Worm (Caenorhabditis elegans) whole organism, midembryonic: ENCODE data around the gene glrx-21.

ENCODE experiments used
- T22C8.4 ChIP-seq: fragments of 200-800 bp; sonication (Bioruptor generic); IDR thresholded peaks from 2 replicates; pipeline ENCODE4 v1.3.6; 2022; ENCODE audit warnings: missing genetic modification characterization, missing compliant biosample characterization
- cog-1 ChIP-seq: sonication (generic microtip); optimal IDR thresholded peaks from 2 replicates; lab custom pipeline; 2016; ENCODE audit warnings: missing genetic modification characterization, missing compliant biosample characterization
- flt-1 ChIP-seq: fragments of 200-800 bp; sonication (Bioruptor generic); IDR thresholded peaks from 2 replicates; pipeline ENCODE4 v1.3.6; 2022; ENCODE audit warnings: missing genetic modification characterization, missing compliant biosample characterization
- klf-2 ChIP-seq: fragments of 200-800 bp; sonication (Bioruptor generic); conservative IDR thresholded peaks from 2 replicates; pipeline ENCODE4 v1.3.6; 2022; ENCODE audit warnings: missing genetic modification reagents, missing genetic modification characterization, missing compliant biosample characterization
- med-1 ChIP-seq: sonication (generic microtip); optimal IDR thresholded peaks from 2 replicates; lab custom pipeline; 2017; ENCODE audit warnings: missing genetic modification characterization, mild to moderate bottlenecking, missing compliant biosample characterization, antibody characterized with exemption, missing genetic modification reagents; ENCODE audit not compliant: insufficient read depth
- ref-1 ChIP-seq: fragments of 200-800 bp; sonication (Bioruptor generic); conservative IDR thresholded peaks from 2 replicates; pipeline ENCODE4 v1.3.6; 2022; ENCODE audit warnings: missing genetic modification reagents, missing genetic modification characterization, missing compliant biosample characterization
- tab-1 ChIP-seq: fragments of 200-800 bp; sonication (Bioruptor generic); IDR thresholded peaks from 2 replicates; pipeline ENCODE4 v1.3.6; 2022; ENCODE audit warnings: missing genetic modification characterization, missing compliant biosample characterization
- ztf-23 ChIP-seq: fragments of 200-800 bp; sonication (Bioruptor generic); IDR thresholded peaks from 2 replicates; pipeline ENCODE4 v1.3.6; 2022; ENCODE audit warnings: missing genetic modification reagents, missing genetic modification characterization, missing compliant biosample characterization
- ztf-29 ChIP-seq: fragments of 200-800 bp; sonication (Bioruptor generic); IDR thresholded peaks from 2 replicates; pipeline ENCODE4 v1.3.6; 2022; ENCODE audit warnings: missing genetic modification reagents, missing genetic modification characterization, missing compliant biosample characterization

glrx-21 gene

DNA sequence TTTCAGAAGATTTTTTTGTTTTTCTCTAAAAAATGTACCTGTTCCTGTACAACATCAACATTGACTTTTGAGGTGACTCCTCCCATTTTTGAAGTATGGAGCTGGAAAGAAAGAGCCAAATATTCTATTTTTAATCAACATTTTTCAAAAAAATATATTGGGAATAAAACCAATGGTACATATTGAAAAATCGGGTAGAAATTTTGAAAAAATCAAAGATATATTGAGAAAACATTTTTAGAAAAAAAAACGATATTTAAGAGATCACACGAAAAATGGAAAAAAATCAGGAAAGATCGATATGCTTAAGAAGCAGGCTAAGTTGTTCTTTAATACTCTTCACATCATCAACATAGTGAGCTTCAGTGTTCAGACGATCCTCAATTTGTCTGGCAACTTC is at the start of gene glrx-21:
Gene glrx-21, minus strand, starts transcription at position 101 of the 400 bp plus-strand sequence.
- TF ChIP-seq cog-1 (tag; lab: Kevin White, UChicago) (no peak), ztf-23 (GFP tag; lab: Robert Waterston, UW) (no peak), tab-1 (GFP tag; lab: Robert Waterston, UW) (no peak)

DNA sequence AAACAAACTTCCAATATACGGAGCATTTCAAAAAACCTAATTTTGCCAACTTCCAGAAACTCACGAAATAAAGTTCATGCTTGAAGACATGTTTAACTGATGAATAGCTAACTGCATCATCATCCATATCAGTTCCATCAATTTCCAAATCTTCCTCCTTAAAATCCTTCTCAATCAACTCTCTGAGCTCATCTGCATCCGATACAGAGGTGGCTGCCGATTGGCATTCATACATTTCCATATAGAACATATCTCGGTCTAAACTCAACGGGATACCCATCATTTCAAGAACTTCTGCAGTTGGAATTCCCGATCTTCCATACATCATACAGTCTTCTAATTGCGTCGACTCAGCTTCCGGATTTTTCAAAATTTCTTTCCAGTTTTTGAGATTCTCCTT is 43.4 kb upstream of the glrx-21 start:
- TF ChIP-seq tab-1 (GFP tag; lab: Robert Waterston, UW) (no peak), flt-1 (GFP tag; lab: Robert Waterston, UW) (no peak), T22C8.4 (GFP tag; lab: Robert Waterston, UW) (no peak), ztf-29 (no peak), klf-2 (GFP tag; lab: Robert Waterston, UW) (no peak), ref-1 (GFP tag; lab: Robert Waterston, UW) (no peak), cog-1 (tag; lab: Kevin White, UChicago) (no peak), med-1 (GFP tag; lab: Kevin White, UChicago) (no peak), ztf-23 (GFP tag; lab: Robert Waterston, UW) (no peak)

DNA sequence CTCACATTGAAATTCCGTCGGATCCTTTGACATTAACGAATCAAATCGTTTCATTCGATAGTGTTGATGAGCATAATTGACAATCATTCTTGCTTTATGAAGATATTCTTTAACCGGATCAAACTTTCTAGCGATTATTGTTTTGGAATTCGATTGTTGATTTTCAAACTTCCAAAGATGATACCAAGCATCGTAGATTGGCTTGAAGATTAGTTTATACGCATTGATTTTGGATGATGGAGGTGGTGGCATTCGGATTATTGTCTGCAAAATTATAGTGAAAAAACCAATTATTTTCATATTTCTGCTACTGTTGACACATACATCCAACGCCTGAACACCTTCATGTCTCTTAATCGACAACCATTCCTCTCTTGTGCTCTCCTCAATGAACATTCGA is 42.2 kb upstream of the glrx-21 start:
- TF ChIP-seq flt-1 (GFP tag; lab: Robert Waterston, UW) (no peak), T22C8.4 (GFP tag; lab: Robert Waterston, UW) (no peak), klf-2 (GFP tag; lab: Robert Waterston, UW) (no peak), tab-1 (GFP tag; lab: Robert Waterston, UW) (no peak), ref-1 (GFP tag; lab: Robert Waterston, UW) (no peak), ztf-29 (no peak), med-1 (GFP tag; lab: Kevin White, UChicago) (no peak), ztf-23 (GFP tag; lab: Robert Waterston, UW) (no peak), cog-1 (tag; lab: Kevin White, UChicago) (no peak)

DNA sequence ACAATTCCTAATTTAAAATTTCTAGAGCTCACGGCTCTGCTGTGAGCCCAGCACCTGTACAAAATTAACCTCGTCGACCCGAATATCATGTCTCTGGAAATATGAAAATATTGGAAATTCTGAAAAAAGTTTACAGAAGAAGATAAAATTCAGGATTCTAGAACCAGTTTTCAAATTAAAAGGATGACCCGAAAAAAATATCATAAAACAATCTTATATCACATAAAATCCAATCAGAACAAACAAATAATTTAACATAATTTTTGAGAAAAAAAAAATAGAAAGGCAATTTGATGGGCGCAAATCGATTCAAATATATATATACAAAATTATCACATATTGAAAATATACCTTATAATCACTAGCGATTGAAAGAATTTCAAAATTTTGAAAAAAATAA is 39.4 kb upstream of the glrx-21 start, which contains the start of gene Y32H12A.7:
Gene Y32H12A.7, minus strand, starts transcription at position 101 of the 400 bp plus-strand sequence.
- TF ChIP-seq klf-2 (GFP tag; lab: Robert Waterston, UW) (no peak), med-1 (GFP tag; lab: Kevin White, UChicago) (no peak), cog-1 (tag; lab: Kevin White, UChicago) (no peak), T22C8.4 (GFP tag; lab: Robert Waterston, UW) (no peak), ref-1 (GFP tag; lab: Robert Waterston, UW) (no peak), tab-1 (GFP tag; lab: Robert Waterston, UW) (no peak), flt-1 (GFP tag; lab: Robert Waterston, UW) (no peak), ztf-29 (no peak), ztf-23 (GFP tag; lab: Robert Waterston, UW) (no peak)

DNA sequence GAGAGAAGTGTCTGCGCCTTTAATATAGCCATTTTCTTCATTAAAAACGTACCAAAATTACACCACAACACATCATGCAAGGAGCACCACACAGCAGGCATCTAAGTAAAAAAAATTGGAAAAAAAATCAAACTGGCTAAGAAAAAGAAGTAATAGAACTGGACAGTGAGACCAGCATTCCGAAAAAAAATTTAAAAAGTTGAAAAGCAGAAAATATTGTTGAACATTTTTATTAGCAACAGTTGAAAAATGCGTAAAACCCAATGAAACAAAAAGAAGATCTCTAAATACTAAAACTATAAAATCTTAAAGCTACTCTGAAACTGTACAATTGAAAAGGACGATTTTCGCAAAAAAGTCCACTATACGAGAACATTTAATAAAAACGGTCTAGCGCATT is 36.2 kb upstream of the glrx-21 start, which contains the start of gene Y32H12A.6:
Gene Y32H12A.6, minus strand, starts transcription at position 101 of the 400 bp plus-strand sequence.
- TF ChIP-seq flt-1 (GFP tag; lab: Robert Waterston, UW) (no peak), ztf-23 (GFP tag; lab: Robert Waterston, UW) (no peak), cog-1 (tag; lab: Kevin White, UChicago) (no peak), klf-2 (GFP tag; lab: Robert Waterston, UW) (no peak), med-1 (GFP tag; lab: Kevin White, UChicago) (no peak), T22C8.4 (GFP tag; lab: Robert Waterston, UW) (no peak), ref-1 (GFP tag; lab: Robert Waterston, UW) (no peak), tab-1 (GFP tag; lab: Robert Waterston, UW) (no peak), ztf-29 (no peak)

DNA sequence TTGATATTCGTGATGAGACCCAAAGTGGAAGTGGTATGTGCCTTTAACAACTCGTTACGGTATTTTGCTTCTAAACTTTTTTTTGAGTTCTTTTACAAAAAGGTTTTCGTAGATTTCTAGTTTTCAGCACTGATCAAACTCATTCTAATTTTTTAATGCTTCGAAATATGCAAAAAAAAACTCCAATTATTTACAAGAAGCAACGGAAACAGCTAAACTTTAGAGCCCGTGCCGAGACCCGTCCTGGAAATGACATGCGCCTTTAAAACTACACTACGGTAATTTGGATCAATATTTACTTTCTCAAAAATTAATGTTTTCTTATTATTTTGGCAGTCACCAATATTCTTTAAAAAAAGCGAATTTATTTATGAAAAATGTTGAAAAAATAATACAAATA is 34.6 kb upstream of the glrx-21 start:
- TF ChIP-seq flt-1 (GFP tag; lab: Robert Waterston, UW), result no peak
- TF ChIP-seq med-1 (GFP tag; lab: Kevin White, UChicago), result no peak
- TF ChIP-seq klf-2 (GFP tag; lab: Robert Waterston, UW), result no peak
- TF ChIP-seq T22C8.4 (GFP tag; lab: Robert Waterston, UW), result no peak
- no peak for TF ChIP-seq cog-1 (tag; lab: Kevin White, UChicago)
- TF ChIP-seq tab-1 (GFP tag; lab: Robert Waterston, UW), result no peak
- no peak for TF ChIP-seq ztf-23 (GFP tag; lab: Robert Waterston, UW)
- no peak for TF ChIP-seq ztf-29
- no peak for TF ChIP-seq ref-1 (GFP tag; lab: Robert Waterston, UW)

DNA sequence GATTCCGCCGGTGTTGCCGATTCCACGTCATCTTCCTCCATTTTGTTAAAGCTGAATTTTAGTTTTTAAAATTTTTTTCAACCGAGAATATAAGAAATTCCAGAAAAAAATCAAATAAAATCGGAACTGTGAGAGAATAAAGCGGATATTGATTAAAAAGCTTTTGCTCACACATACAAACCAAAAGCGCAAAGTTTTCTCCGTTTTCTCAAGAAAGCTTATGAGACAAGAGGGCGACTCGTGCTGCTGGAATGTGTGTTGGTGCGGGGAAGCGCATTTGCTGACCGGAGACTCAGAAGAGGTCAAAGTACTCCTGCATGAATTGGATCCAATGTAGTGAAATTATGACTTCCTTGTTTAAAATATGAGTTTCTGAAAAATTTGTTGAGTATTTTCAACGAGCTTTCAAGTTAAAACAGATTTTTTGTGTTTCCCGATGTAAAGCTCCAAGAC is 34.0 kb upstream of the glrx-21 start, which contains the start of gene paqr-2:
Gene paqr-2, minus strand, starts transcription at position 51 of the 453 bp plus-strand sequence.
- TF ChIP-seq flt-1 (GFP tag; lab: Robert Waterston, UW), result no peak
- no peak for TF ChIP-seq cog-1 (tag; lab: Kevin White, UChicago)
- TF ChIP-seq ref-1 (GFP tag; lab: Robert Waterston, UW), result no peak
- TF ChIP-seq klf-2 (GFP tag; lab: Robert Waterston, UW), result no peak

DNA sequence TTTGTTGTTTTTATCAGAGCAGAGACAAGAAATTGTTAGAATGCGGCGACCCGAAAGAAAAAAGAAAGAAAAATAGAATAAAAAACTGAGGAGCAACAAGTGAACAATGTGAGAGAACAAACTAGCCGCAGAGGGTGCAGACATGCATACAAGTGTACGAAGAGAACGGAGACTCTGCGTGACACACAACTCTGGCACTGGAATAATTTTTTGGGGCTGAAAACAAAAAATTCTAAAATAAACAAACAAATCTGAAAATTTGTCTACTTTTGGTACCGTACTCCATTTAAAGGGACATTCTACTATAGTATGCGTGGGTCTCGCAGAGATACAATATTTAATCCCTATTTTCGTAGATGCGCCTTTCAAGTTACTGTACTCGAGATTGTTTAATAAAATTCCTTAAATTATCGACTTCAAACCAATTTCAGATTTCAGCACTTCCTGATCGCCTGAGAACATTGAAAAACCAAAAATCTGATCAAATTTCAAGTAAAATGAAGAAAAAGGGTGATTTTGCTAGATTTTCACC is 29.1 kb upstream of the glrx-21 start:
- no peak for TF ChIP-seq med-1 (GFP tag; lab: Kevin White, UChicago)
- no peak for TF ChIP-seq klf-2 (GFP tag; lab: Robert Waterston, UW)
- TF ChIP-seq T22C8.4 (GFP tag; lab: Robert Waterston, UW), result no peak
- no peak for TF ChIP-seq tab-1 (GFP tag; lab: Robert Waterston, UW)
- TF ChIP-seq cog-1 (tag; lab: Kevin White, UChicago), result no peak
- no peak for TF ChIP-seq ztf-29

DNA sequence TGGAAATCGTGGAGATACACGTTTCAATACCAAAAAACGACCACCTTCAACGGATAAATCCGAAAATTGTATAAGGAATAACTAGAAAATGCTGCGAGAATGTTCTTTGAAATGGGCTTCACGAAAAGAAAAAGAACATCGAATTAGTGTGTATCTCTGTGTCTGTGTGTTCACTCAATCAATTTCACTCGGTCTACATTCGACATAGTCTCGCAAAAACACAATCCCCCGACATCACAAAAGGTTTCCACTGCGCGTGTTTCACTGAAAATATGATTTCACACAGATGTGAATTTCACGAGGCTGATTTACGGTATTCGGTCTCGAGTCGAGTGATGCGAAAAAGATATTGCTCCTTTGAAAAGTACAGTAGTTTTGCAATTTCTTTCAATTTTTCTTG is 27.8 kb upstream of the glrx-21 start:
- no peak for TF ChIP-seq flt-1 (GFP tag; lab: Robert Waterston, UW)
- TF ChIP-seq ztf-23 (GFP tag; lab: Robert Waterston, UW), result no peak
- TF ChIP-seq T22C8.4 (GFP tag; lab: Robert Waterston, UW), result no peak
- no peak for TF ChIP-seq ref-1 (GFP tag; lab: Robert Waterston, UW)
- no peak for TF ChIP-seq tab-1 (GFP tag; lab: Robert Waterston, UW)
- TF ChIP-seq klf-2 (GFP tag; lab: Robert Waterston, UW), result no peak
- no peak for TF ChIP-seq med-1 (GFP tag; lab: Kevin White, UChicago)
- no peak for TF ChIP-seq cog-1 (tag; lab: Kevin White, UChicago)
- no peak for TF ChIP-seq ztf-29
